Fruit fly (Drosophila melanogaster): ENCODE measurements around the gene Septin1.

Septin1 gene

DNA sequence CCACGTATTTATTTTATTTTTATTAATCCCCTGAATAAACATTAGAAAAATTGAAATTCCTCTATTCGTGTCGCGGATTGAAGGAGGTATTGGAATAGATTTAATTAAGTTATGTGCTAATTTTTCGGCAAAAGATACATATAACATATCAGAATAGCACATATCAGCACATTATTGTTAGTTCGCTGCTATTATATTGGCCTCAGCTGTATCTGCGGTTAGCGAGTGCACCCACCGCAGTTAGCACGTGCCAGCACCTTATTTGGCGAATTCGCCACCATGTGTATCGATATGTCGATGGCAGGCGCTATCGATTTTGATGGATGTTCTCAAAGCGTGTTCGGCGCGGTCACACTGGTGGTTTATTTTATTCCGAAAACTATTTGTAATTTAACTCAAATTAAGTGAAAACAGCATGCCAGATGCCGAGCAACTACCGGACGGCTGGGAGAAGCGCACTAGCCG lies 13.0 kb upstream of the Septin1 start, which contains the start of gene dod (continued):
- no peak for TF ChIP-seq tup (GFP tag; optimal IDR thresholded peaks at IDR 0.05)
- peak; percentile 54; the same call in 2 of the 3 replicates for TF ChIP-seq vnd (GFP tag; IDR thresholded peaks at IDR 0.05; ENCODE audit: partially characterized antibody)
- peak; percentile 26 to 53 for TF ChIP-seq Pdp1 (GFP tag; optimal IDR thresholded peaks at IDR 0.05)
- peak; percentile 52 for TF ChIP-seq CG17829 (tag; optimal IDR thresholded peaks at IDR 0.05)
- peak; percentile 7 for TF ChIP-seq CG30020 (tag; optimal IDR thresholded peaks at IDR 0.05)
- peak; percentile 29 for TF ChIP-seq CG18619 (GFP tag; optimal IDR thresholded peaks at IDR 0.05)
- TF ChIP-seq stc (GFP tag; IDR thresholded peaks at IDR 0.05), result peak; percentile 44; the same call in 1 of the 2 replicates
- peak; percentile 19 for TF ChIP-seq Deaf1 (tag; optimal IDR thresholded peaks at IDR 0.05)
- TF ChIP-seq ftz-f1 (GFP tag; optimal IDR thresholded peaks at IDR 0.05), result peak; percentile 9
- TF ChIP-seq CG14014 (GFP tag; IDR thresholded peaks at IDR 0.05), result peak; percentile 48; the same call in 1 of the 2 replicates
- TF ChIP-seq CG17186 (GFP tag; optimal IDR thresholded peaks at IDR 0.05), result peak; percentile 55
- TF ChIP-seq Nf-YA (GFP tag; IDR thresholded peaks at IDR 0.05), result no peak
- no peak for TF ChIP-seq CG5953 (GFP tag; IDR thresholded peaks at IDR 0.05)
- TF ChIP-seq CG8388 (GFP tag; optimal IDR thresholded peaks at IDR 0.05), result peak; percentile 20
- peak; percentile 45; the same call in 2 of the 3 replicates for TF ChIP-seq CG11560 (tag; IDR thresholded peaks at IDR 0.05)
- no peak for TF ChIP-seq jing (GFP tag; optimal IDR thresholded peaks at IDR 0.05)
- no peak for TF ChIP-seq Kr (GFP tag; optimal IDR thresholded peaks at IDR 0.05)
- TF ChIP-seq CG10979 (tag; optimal IDR thresholded peaks at IDR 0.05), result peak; percentile 11
- peak; percentile 74 for TF ChIP-seq Scr (GFP tag; IDR thresholded peaks at IDR 0.05; ENCODE audit: partially characterized antibody)
- no peak for TF ChIP-seq GATAe (GFP tag; conservative IDR thresholded peaks at IDR 0.05)
- TF ChIP-seq ash1 (GFP tag; optimal IDR thresholded peaks at IDR 0.05), result no peak
- no peak for TF ChIP-seq pros (GFP tag; optimal IDR thresholded peaks at IDR 0.05)
- peak; percentile 57 for TF ChIP-seq shn (GFP tag; optimal IDR thresholded peaks at IDR 0.05)
- peak; percentile 55 for TF ChIP-seq CG18599 (GFP tag; optimal IDR thresholded peaks at IDR 0.05)
- TF ChIP-seq CG17385 (GFP tag; optimal IDR thresholded peaks at IDR 0.05), result peak; percentile 54
- TF ChIP-seq CG4617 (GFP tag; optimal IDR thresholded peaks at IDR 0.05; ENCODE audit: borderline replicate concordance), result peak; percentile 84
- TF ChIP-seq CG18476 (GFP tag; optimal IDR thresholded peaks at IDR 0.05), result no peak
- peak; percentile 37; the same call in 1 of the 2 replicates for TF ChIP-seq CG14441 (GFP tag; IDR thresholded peaks at IDR 0.05)
- peak; percentile 83 for TF ChIP-seq bbx (GFP tag; IDR thresholded peaks at IDR 0.05; ENCODE audit: partially characterized antibody)
- no peak for TF ChIP-seq CG15479 (GFP tag; optimal IDR thresholded peaks at IDR 0.05)
- TF ChIP-seq al (GFP tag; IDR thresholded peaks at IDR 0.05), result 0 out of 2 replicates have a peak, but pooled peaks have one; percentile 32
- TF ChIP-seq Dbx (GFP tag; IDR thresholded peaks at IDR 0.05), result peak; percentile 82
- TF ChIP-seq CG12391 (tag; optimal IDR thresholded peaks at IDR 0.05), result peak; percentile 63
- TF ChIP-seq Med (GFP tag), result peak; percentile 88
- no peak for TF ChIP-seq Abd-B (GFP tag; optimal IDR thresholded peaks at IDR 0.05)
- peak; percentile 13 for TF ChIP-seq chn (GFP tag; optimal IDR thresholded peaks at IDR 0.05)
- peak; percentile 79 for TF ChIP-seq CG14710 (tag; optimal IDR thresholded peaks at IDR 0.05)
- no peak for TF ChIP-seq gsb (GFP tag; IDR thresholded peaks at IDR 0.05)
- TF ChIP-seq Hr39 (optimal IDR thresholded peaks at IDR 0.05), result no peak
- no peak for TF ChIP-seq CG30431 (GFP tag; optimal IDR thresholded peaks at IDR 0.05)
- TF ChIP-seq Hr3 (GFP tag; optimal IDR thresholded peaks at IDR 0.05), result peak; percentile 44
- TF ChIP-seq h (optimal IDR thresholded peaks at IDR 0.05), result no peak
- no peak for TF ChIP-seq CG5245 (GFP tag; optimal IDR thresholded peaks at IDR 0.05)
- TF ChIP-seq Nf-YC (tag; optimal IDR thresholded peaks at IDR 0.05), result peak; percentile 38
- TF ChIP-seq CG30403 (GFP tag; optimal IDR thresholded peaks at IDR 0.05), result peak; percentile 51
- TF ChIP-seq Hmx (GFP tag; optimal IDR thresholded peaks at IDR 0.05), result no peak
- peak; percentile 44 for TF ChIP-seq Adf1 (GFP tag; IDR thresholded peaks at IDR 0.05)
- TF ChIP-seq CG16779 (GFP tag; IDR thresholded peaks at IDR 0.05), result no peak
- TF ChIP-seq usp (GFP tag; optimal IDR thresholded peaks at IDR 0.05), result no peak
- TF ChIP-seq Dp (GFP tag; optimal IDR thresholded peaks at IDR 0.05), result peak; percentile 54
- TF ChIP-seq pita (GFP tag; optimal IDR thresholded peaks at IDR 0.05), result peak; percentile 88

All from whole organism, embryonic.